Worm (Caenorhabditis elegans): ENCODE measurements around the gene M02D8.3.

The M02D8.3 gene

ce11 chrX:8703664-8704356, 33.0 kb downstream of the M02D8.3 start, which contains the start of gene jbts-14:
TSS of gene jbts-14 (plus strand) at chrX:8704306.
- TF ChIP-seq elt-3 (tag; optimal IDR thresholded peaks at IDR 0.05): no peak
- no peak for TF ChIP-seq M03D4.4 (tag; optimal IDR thresholded peaks at IDR 0.05)
- no peak for TF ChIP-seq ceh-39 (tag; optimal IDR thresholded peaks at IDR 0.05)
- no peak for TF ChIP-seq blmp-1 (tag; optimal IDR thresholded peaks at IDR 0.05)
- TF ChIP-seq unc-62 (GFP tag; optimal IDR thresholded peaks at IDR 0.05): no peak

ce11 chrX:8697517-8697916, 39.3 kb downstream of the M02D8.3 start, which contains the start of gene frpr-8:
TSS of gene frpr-8 (plus strand) at chrX:8697817.
- TF ChIP-seq elt-1 (tag; optimal IDR thresholded peaks at IDR 0.05; ENCODE audit: borderline replicate concordance, insufficient read depth): no peak
- no peak for TF ChIP-seq elt-3 (tag; optimal IDR thresholded peaks at IDR 0.05)
- TF ChIP-seq ceh-83 (GFP tag; optimal IDR thresholded peaks at IDR 0.05): no peak
- TF ChIP-seq lsy-2 (tag; optimal IDR thresholded peaks at IDR 0.05): no peak
- no peak for TF ChIP-seq M03D4.4 (tag; optimal IDR thresholded peaks at IDR 0.05)
- TF ChIP-seq nhr-237 (tag; optimal IDR thresholded peaks at IDR 0.05): no peak
- no peak for TF ChIP-seq unc-62 (GFP tag; optimal IDR thresholded peaks at IDR 0.05)
- no peak for TF ChIP-seq hlh-1 (tag; optimal IDR thresholded peaks at IDR 0.05)
- TF ChIP-seq ceh-43 (GFP tag; optimal IDR thresholded peaks at IDR 0.05): no peak
- no peak for TF ChIP-seq blmp-1 (tag; optimal IDR thresholded peaks at IDR 0.05)
- no peak for TF ChIP-seq mab-5 (tag; optimal IDR thresholded peaks at IDR 0.05)
- TF ChIP-seq snpc-4 (tag; optimal IDR thresholded peaks at IDR 0.05): no peak
- no peak for TF ChIP-seq ceh-39 (tag; optimal IDR thresholded peaks at IDR 0.05)
- TF ChIP-seq nhr-2 (tag; optimal IDR thresholded peaks at IDR 0.05): no peak
- TF ChIP-seq sptf-1 (tag; optimal IDR thresholded peaks at IDR 0.05): no peak
- TF ChIP-seq cnd-1 (tag; optimal IDR thresholded peaks at IDR 0.05): no peak
- TF ChIP-seq pha-4 (tag; optimal IDR thresholded peaks at IDR 0.05): no peak
- TF ChIP-seq ham-2 (GFP tag; optimal IDR thresholded peaks at IDR 0.05): no peak
- no peak for TF ChIP-seq mep-1 (tag; optimal IDR thresholded peaks at IDR 0.05)
